Fruit fly (Drosophila melanogaster) whole organism, embryonic: ENCODE measurements around the gene CG5500.

ENCODE experiments used
- Abd-B ChIP-seq: fragments of 200-800 bp; sonication (Bioruptor generic); optimal IDR thresholded peaks from 2 replicates; lab custom pipeline; 2018; ENCODE audit warnings: missing biosample characterization, mild to moderate bottlenecking, missing genetic modification characterization, moderate library complexity
- Asciz ChIP-seq: fragments of 200-800 bp; sonication (Bioruptor generic); optimal IDR thresholded peaks from 2 replicates; lab custom pipeline; 2017; ENCODE audit warnings: missing biosample characterization, mild to moderate bottlenecking, missing genetic modification characterization, missing genetic modification reagents
- CG10209 ChIP-seq: fragments of 200-800 bp; sonication (Bioruptor generic); optimal IDR thresholded peaks from 3 replicates; lab custom pipeline; 2017; ENCODE audit warnings: missing biosample characterization, mild to moderate bottlenecking, missing genetic modification characterization, missing genetic modification reagents
- CG11456 ChIP-seq: fragments of 200-800 bp; sonication (Bioruptor generic); IDR thresholded peaks from 3 replicates; pipeline ENCODE4 v1.3.6; 2022; ENCODE audit warnings: missing biosample characterization, missing genetic modification characterization
- CG11723 ChIP-seq: fragments of 200-800 bp; sonication (Bioruptor generic); optimal IDR thresholded peaks from 2 replicates; lab custom pipeline; 2017; ENCODE audit warnings: missing biosample characterization, mild to moderate bottlenecking, missing genetic modification characterization
- CG12659 ChIP-seq: fragments of 200-800 bp; sonication (Bioruptor generic); optimal IDR thresholded peaks from 3 replicates; lab custom pipeline; 2017; ENCODE audit warnings: mild to moderate bottlenecking, missing biosample characterization, missing genetic modification reagents, missing genetic modification characterization
- CG13894 ChIP-seq: fragments of 200-800 bp; sonication (Bioruptor generic); optimal IDR thresholded peaks from 3 replicates; lab custom pipeline; 2018; ENCODE audit warnings: missing biosample characterization, mild to moderate bottlenecking, missing genetic modification characterization, moderate library complexity
- CG14441 ChIP-seq: fragments of 200-800 bp; sonication (Bioruptor generic); IDR thresholded peaks from 2 replicates; pipeline ENCODE4 v1.3.6; 2022; ENCODE audit warnings: missing biosample characterization, missing genetic modification characterization
- CG1529 ChIP-seq: fragments of 200-800 bp; sonication (Bioruptor generic); optimal IDR thresholded peaks from 3 replicates; lab custom pipeline; 2018; ENCODE audit warnings: missing biosample characterization, missing genetic modification characterization
- CG17385 ChIP-seq: fragments of 200-800 bp; sonication (Bioruptor generic); optimal IDR thresholded peaks from 3 replicates; lab custom pipeline; 2018; ENCODE audit warnings: missing biosample characterization, mild to moderate bottlenecking, missing genetic modification characterization
- CG1792 ChIP-seq: fragments of 200-800 bp; sonication (Bioruptor generic); optimal IDR thresholded peaks from 2 replicates; lab custom pipeline; 2016; ENCODE audit warnings: missing biosample characterization, missing genetic modification characterization
- CG2120 ChIP-seq: fragments of 200-800 bp; sonication (Bioruptor generic); optimal IDR thresholded peaks from 3 replicates; lab custom pipeline; 2016; ENCODE audit warnings: missing biosample characterization, missing genetic modification characterization
- CG2712 ChIP-seq: fragments of 200-800 bp; optimal IDR thresholded peaks from 3 replicates; lab custom pipeline; 2019; ENCODE audit warnings: missing biosample characterization, mild to moderate bottlenecking, missing genetic modification characterization, moderate library complexity
- CG31224 ChIP-seq: fragments of 200-800 bp; sonication (Bioruptor generic); IDR thresholded peaks from 2 replicates; pipeline ENCODE4 v1.3.6; 2022; ENCODE audit warnings: missing biosample characterization, missing genetic modification characterization
- CG31365 ChIP-seq: fragments of 200-800 bp; sonication (Bioruptor generic); optimal IDR thresholded peaks from 2 replicates; lab custom pipeline; 2018; ENCODE audit warnings: missing biosample characterization, mild to moderate bottlenecking, missing genetic modification characterization
- CG3163 ChIP-seq: fragments of 200-800 bp; sonication (Bioruptor generic); optimal IDR thresholded peaks from 3 replicates; lab custom pipeline; 2016; ENCODE audit warnings: missing biosample characterization, missing genetic modification characterization
- CG3407 ChIP-seq: fragments of 200-800 bp; sonication (Bioruptor generic); optimal IDR thresholded peaks from 2 replicates; lab custom pipeline; 2018; ENCODE audit warnings: missing biosample characterization, mild to moderate bottlenecking, missing genetic modification characterization
- CG4617 ChIP-seq: fragments of 200-800 bp; sonication (Bioruptor generic); optimal IDR thresholded peaks from 3 replicates; lab custom pipeline; 2016; ENCODE audit warnings: missing biosample characterization, missing genetic modification characterization, borderline replicate concordance
- CG6765 ChIP-seq: fragments of 200-800 bp; sonication (Bioruptor generic); optimal IDR thresholded peaks from 3 replicates; lab custom pipeline; 2017; ENCODE audit warnings: missing biosample characterization, mild to moderate bottlenecking, missing genetic modification characterization
- CG7357 ChIP-seq: fragments of 200-800 bp; sonication (Bioruptor generic); IDR thresholded peaks from 3 replicates; pipeline ENCODE4 v1.3.6; 2022; ENCODE audit warnings: missing biosample characterization, missing genetic modification characterization
- CG9797 ChIP-seq: fragments of 200-800 bp; sonication (Bioruptor generic); optimal IDR thresholded peaks from 3 replicates; lab custom pipeline; 2018; ENCODE audit warnings: missing biosample characterization, mild to moderate bottlenecking, missing genetic modification characterization
- D ChIP-seq, 2 experiments: fragments of 200-800 bp in 1 of 2; fragments of >200 bp in 1 of 2; sonication (Bioruptor generic) in 1 of 2; optimal IDR thresholded peaks; 2 replicates in 1 of 2; 3 replicates in 1 of 2; lab custom pipeline; 2017; ENCODE audit warnings: mild to moderate bottlenecking in 1 of 2, missing biosample characterization in 1 of 2, missing genetic modification characterization in 1 of 2, missing genetic modification reagents in 1 of 2
- Dip3 ChIP-seq: fragments of 200-800 bp; sonication (Bioruptor generic); optimal IDR thresholded peaks from 3 replicates; lab custom pipeline; 2016; ENCODE audit warnings: missing biosample characterization, missing genetic modification characterization
- HLHmδ ChIP-seq: fragments of 200-800 bp; sonication (Bioruptor generic); optimal IDR thresholded peaks from 2 replicates; lab custom pipeline; 2018; ENCODE audit warnings: missing biosample characterization, mild to moderate bottlenecking, missing genetic modification characterization, moderate library complexity
- Mes4 ChIP-seq: fragments of 200-800 bp; sonication (Bioruptor generic); optimal IDR thresholded peaks from 2 replicates; lab custom pipeline; 2016; ENCODE audit warnings: missing biosample characterization, missing genetic modification characterization
- Nf-YA ChIP-seq: fragments of 200-800 bp; sonication (Bioruptor generic); IDR thresholded peaks from 2 replicates; pipeline ENCODE4 v1.3.6; 2022; ENCODE audit warnings: missing biosample characterization, missing genetic modification characterization
- Ptx1 ChIP-seq: fragments of 200-800 bp; sonication (Bioruptor generic); IDR thresholded peaks from 2 replicates; pipeline ENCODE4 v1.3.6; 2022; ENCODE audit warnings: missing biosample characterization, missing genetic modification characterization
- Ssrp ChIP-seq: fragments of 200-800 bp; sonication (Bioruptor generic); optimal IDR thresholded peaks from 2 replicates; lab custom pipeline; 2018; ENCODE audit warnings: missing biosample characterization, mild to moderate bottlenecking, missing genetic modification characterization, moderate library complexity
- TFAM ChIP-seq: fragments of 200-800 bp; sonication (Bioruptor generic); optimal IDR thresholded peaks from 2 replicates; lab custom pipeline; 2017; ENCODE audit warnings: missing biosample characterization, missing genetic modification characterization, inconsistent platforms
- ase ChIP-seq: fragments of 200-800 bp; sonication (Bioruptor generic); IDR thresholded peaks from 3 replicates; pipeline ENCODE4 v1.3.6; 2022; ENCODE audit warnings: missing biosample characterization, missing genetic modification characterization
- ato ChIP-seq: fragments of 200-800 bp; sonication (Bioruptor generic); IDR thresholded peaks from 2 replicates; pipeline ENCODE4 v1.3.6; 2022; ENCODE audit warnings: missing biosample characterization, missing genetic modification characterization; ENCODE audit not compliant: partially characterized antibody
- bigmax ChIP-seq: fragments of 200-800 bp; sonication (Bioruptor generic); optimal IDR thresholded peaks from 2 replicates; lab custom pipeline; 2018; ENCODE audit warnings: missing biosample characterization, mild to moderate bottlenecking, missing genetic modification characterization
- danr ChIP-seq: fragments of 200-800 bp; sonication (Bioruptor generic); IDR thresholded peaks from 2 replicates; pipeline ENCODE4 v1.3.6; 2022; ENCODE audit warnings: missing biosample characterization, missing genetic modification characterization
- fd64A ChIP-seq: fragments of 200-800 bp; sonication (Bioruptor generic); optimal IDR thresholded peaks from 3 replicates; lab custom pipeline; 2018; ENCODE audit warnings: missing biosample characterization, mild to moderate bottlenecking, missing genetic modification characterization
- jing ChIP-seq: fragments of 200-800 bp; sonication (Bioruptor generic); optimal IDR thresholded peaks from 2 replicates; lab custom pipeline; 2018; ENCODE audit warnings: missing biosample characterization, mild to moderate bottlenecking, missing genetic modification characterization
- kah ChIP-seq: fragments of 200-800 bp; sonication (Bioruptor generic); optimal IDR thresholded peaks from 2 replicates; lab custom pipeline; 2018; ENCODE audit warnings: missing biosample characterization, mild to moderate bottlenecking, missing genetic modification characterization
- mam ChIP-seq: fragments of 200-800 bp; sonication (Bioruptor generic); optimal IDR thresholded peaks from 3 replicates; lab custom pipeline; 2016; ENCODE audit warnings: missing biosample characterization, missing genetic modification characterization
- mirr ChIP-seq: fragments of 200-800 bp; sonication (Bioruptor generic); optimal IDR thresholded peaks from 3 replicates; lab custom pipeline; 2018; ENCODE audit warnings: missing biosample characterization, mild to moderate bottlenecking, missing genetic modification characterization
- nau ChIP-seq: fragments of 200-800 bp; sonication (Bioruptor generic); optimal IDR thresholded peaks from 3 replicates; lab custom pipeline; 2017; ENCODE audit warnings: missing biosample characterization, mild to moderate bottlenecking, missing genetic modification characterization, missing genetic modification reagents
- nom ChIP-seq: fragments of 200-800 bp; sonication (Bioruptor generic); optimal IDR thresholded peaks from 2 replicates; lab custom pipeline; 2017; ENCODE audit warnings: missing biosample characterization, missing genetic modification characterization, mild to moderate bottlenecking, moderate library complexity, missing genetic modification reagents
- prd ChIP-seq, 3 experiments: fragments of >200 bp in 2 of 3; fragments of 200-800 bp in 1 of 3; sonication (Bioruptor generic) in 1 of 3; optimal IDR thresholded peaks in 2 of 3; IDR thresholded peaks in 1 of 3; 2 replicates in 2 of 3; 3 replicates in 1 of 3; pipeline versions ENCODE4 v1.3.6 to Lab custom; 2017 to 2022; ENCODE audit warnings: missing biosample characterization in 1 of 3, missing genetic modification characterization in 1 of 3
- ranshi ChIP-seq: fragments of 200-800 bp; sonication (Bioruptor generic); IDR thresholded peaks from 2 replicates; pipeline ENCODE4 v1.3.6; 2022; ENCODE audit warnings: missing biosample characterization, missing genetic modification characterization
- salm ChIP-seq: fragments of 200-800 bp; sonication (Bioruptor generic); optimal IDR thresholded peaks from 2 replicates; lab custom pipeline; 2018; ENCODE audit warnings: missing biosample characterization, mild to moderate bottlenecking, missing genetic modification characterization
- slbo ChIP-seq: fragments of 200-800 bp; sonication (Bioruptor generic); IDR thresholded peaks from 2 replicates; pipeline ENCODE4 v1.3.6; 2022; ENCODE audit warnings: missing biosample characterization, missing genetic modification characterization
- tin ChIP-seq: fragments of 200-800 bp; sonication (Bioruptor generic); optimal IDR thresholded peaks from 3 replicates; lab custom pipeline; 2016; ENCODE audit warnings: missing biosample characterization, missing genetic modification characterization
- tll ChIP-seq, 2 experiments: fragments of 200-800 bp in 1 of 2; fragments of >200 bp in 1 of 2; sonication (Bioruptor generic) in 1 of 2; optimal IDR thresholded peaks; 2 replicates each; lab custom pipeline; 2017 to 2019; ENCODE audit warnings: missing biosample characterization in 2 of 2, missing genetic modification characterization in 2 of 2, mild to moderate bottlenecking in 1 of 2, moderate library complexity in 1 of 2
- ttk ChIP-seq: fragments of 200-800 bp; sonication (Bioruptor generic); IDR thresholded peaks from 2 replicates; pipeline ENCODE4 v2.1.2; 2022; ENCODE audit warnings: missing biosample characterization, missing genetic modification characterization
- unpg ChIP-seq: fragments of 200-800 bp; sonication (Bioruptor generic); optimal IDR thresholded peaks from 3 replicates; lab custom pipeline; 2018; ENCODE audit warnings: missing biosample characterization, mild to moderate bottlenecking, missing genetic modification characterization, moderate library complexity
- wor ChIP-seq: fragments of 200-800 bp; sonication (Bioruptor generic); IDR thresholded peaks from 2 replicates; pipeline ENCODE4 v1.3.6; 2022; ENCODE audit warnings: missing biosample characterization, missing genetic modification characterization

CG5500 gene

dm6 chr3R:26923830-26924333 lies 47.5 kb downstream of the CG5500 start (continued):
- TF ChIP-seq prd (optimal IDR thresholded peaks at IDR 0.05; lab: Kevin White, UChicago) (no peak), prd (GFP tag; IDR thresholded peaks at IDR 0.05; lab: Robert Waterston, UW) (peak; percentile 52; the same call in 2 of the 3 replicates), mam (peak; percentile 31), TFAM (no peak), CG11456 (GFP tag; lab: Robert Waterston, UW) (no peak), CG7357 (GFP tag; lab: Robert Waterston, UW) (0 out of 3 replicates have a peak, but pooled peaks have one; percentile 25), unpg (GFP tag; lab: Kevin White, UChicago) (peak; percentile 59), ttk (GFP tag; lab: Robert Waterston, UW) (no peak), CG14441 (GFP tag; lab: Robert Waterston, UW) (peak; percentile 56), Asciz (GFP tag; lab: Kevin White, UChicago) (peak; percentile 75), bigmax (GFP tag; lab: Kevin White, UChicago) (peak; percentile 15), Ssrp (tag; lab: Kevin White, UChicago) (no peak), Mes4 (no peak), jing (no peak), CG13894 (no peak), CG10209 (peak; percentile 29), CG4617 (no peak), Ptx1 (peak; percentile 70), nau (GFP tag; lab: Kevin White, UChicago) (peak; percentile 52), CG1792 (GFP tag; lab: Kevin White, UChicago) (no peak), mirr (GFP tag; lab: Kevin White, UChicago) (no peak), wor (GFP tag; lab: Robert Waterston, UW) (no peak), danr (GFP tag; lab: Robert Waterston, UW) (no peak), slbo (GFP tag; lab: Robert Waterston, UW) (no peak), CG1529 (GFP tag; lab: Kevin White, UChicago) (no peak), CG2120 (GFP tag; lab: Kevin White, UChicago) (peak; percentile 4), Abd-B (GFP tag; lab: Kevin White, UChicago) (peak; percentile 53), ranshi (GFP tag; lab: Robert Waterston, UW) (no peak), HLHmδ (no peak), ato (GFP tag; lab: Robert Waterston, UW) (no peak), salm (tag; lab: Kevin White, UChicago) (peak; percentile 53), fd64A (no peak), Nf-YA (GFP tag; lab: Robert Waterston, UW) (no peak), CG6765 (peak; percentile 34), CG31365 (tag; lab: Kevin White, UChicago) (no peak), Dip3 (GFP tag; lab: Kevin White, UChicago) (no peak), tll (GFP tag; optimal IDR thresholded peaks at IDR 0.05; lab: Kevin White, UChicago) (no peak), CG3407 (GFP tag; lab: Kevin White, UChicago) (peak; percentile 66), nom (no peak), CG2712 (peak; percentile 40), CG31224 (GFP tag; lab: Robert Waterston, UW) (no peak), kah (GFP tag; lab: Kevin White, UChicago) (peak; percentile 32), CG17385 (GFP tag; lab: Kevin White, UChicago) (peak; percentile 30), D (optimal IDR thresholded peaks at IDR 0.05; lab: Kevin White, UChicago) (no peak), D (GFP tag; optimal IDR thresholded peaks at IDR 0.05; lab: Kevin White, UChicago) (peak; percentile 20), CG9797 (GFP tag; lab: Kevin White, UChicago) (no peak), CG3163 (GFP tag; lab: Kevin White, UChicago) (no peak), CG12659 (peak; percentile 9), ase (0 out of 3 replicates have a peak, but pooled peaks have one; percentile 46), CG11723 (peak; percentile 53), tin (peak; percentile 14)
